Comparison of ENCODE assay signal across 1 fruit fly cellular context in the genomic region with DNA sequence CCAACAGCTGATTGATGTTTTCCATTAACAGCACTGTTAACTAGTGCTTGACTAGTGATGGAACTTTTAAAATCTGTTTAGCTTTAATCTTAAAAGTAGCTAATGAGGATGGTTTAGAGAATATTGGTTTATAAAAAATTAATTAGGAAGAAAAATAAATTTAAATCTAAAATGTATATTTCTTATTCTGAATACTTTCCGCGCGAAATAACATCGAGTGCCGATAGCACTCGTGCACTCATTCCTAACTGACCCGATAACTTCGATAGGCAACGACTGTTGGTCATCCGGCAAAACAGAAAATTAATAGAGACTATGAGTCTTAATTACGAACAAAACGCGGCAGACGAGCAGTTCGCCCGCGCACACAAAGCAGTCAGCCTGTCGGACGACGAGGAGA.
TF ChIP-seq lines count a peak whose summit lies in the region.

Gene THG, minus strand, starts transcription at position 22 of the 400 bp plus-strand sequence.
Gene Rnmt, plus strand, starts transcription at position 237 of the 400 bp plus-strand sequence.

TF ChIP-seq in whole organism, embryonic, 481 proteins besides CTCF, POLR2A, EP300 and RAD21 (continued from another document and continues in another):
- TF ChIP-seq tin (GFP tag; optimal IDR thresholded peaks at IDR 0.05; lab: Kevin White, UChicago) (peak; percentile 86), CG12155 (GFP tag; optimal IDR thresholded peaks at IDR 0.05; lab: Kevin White, UChicago) (peak; percentile 84), bsh (GFP tag; optimal IDR thresholded peaks at IDR 0.05; lab: Kevin White, UChicago) (peak in 1 of 2 experiments; percentile 86), GATAe (GFP tag; conservative IDR thresholded peaks at IDR 0.05; lab: Robert Waterston, UW) (0 out of 2 replicates have a peak, but pooled peaks have one; percentile 35), usp (GFP tag; optimal IDR thresholded peaks at IDR 0.05; lab: Kevin White, UChicago) (no peak), CG11085 (GFP tag; IDR thresholded peaks at IDR 0.05; lab: Robert Waterston, UW) (peak; percentile 79), CG6254 (GFP tag; optimal IDR thresholded peaks at IDR 0.05; lab: Kevin White, UChicago) (peak; percentile 43), CG1602 (GFP tag; optimal IDR thresholded peaks at IDR 0.05; lab: Kevin White, UChicago) (peak; percentile 87), dan (GFP tag; IDR thresholded peaks at IDR 0.05; lab: Robert Waterston, UW) (peak; percentile 30; the same call in 1 of the 2 replicates), CG7963 (GFP tag; IDR thresholded peaks at IDR 0.05; lab: Robert Waterston, UW; ENCODE audit: partially characterized antibody) (peak; percentile 80), tup (GFP tag; optimal IDR thresholded peaks at IDR 0.05; lab: Kevin White, UChicago) (peak; percentile 76), chm (GFP tag; IDR thresholded peaks at IDR 0.05; lab: Robert Waterston, UW) (peak; percentile 65; the same call in 1 of the 2 replicates), CG7839 (tag; optimal IDR thresholded peaks at IDR 0.05; lab: Kevin White, UChicago) (peak; percentile 75), CG4707 (GFP tag; optimal IDR thresholded peaks at IDR 0.05; lab: Kevin White, UChicago) (peak; percentile 20), zen2 (GFP tag; IDR thresholded peaks at IDR 0.05; lab: Robert Waterston, UW; ENCODE audit: partially characterized antibody) (peak; percentile 49; the same call in 1 of the 3 replicates), YL-1 (GFP tag; optimal IDR thresholded peaks at IDR 0.05; lab: Kevin White, UChicago) (peak; percentile 49), tll (GFP tag; optimal IDR thresholded peaks at IDR 0.05; lab: Kevin White, UChicago) (no peak), CG8944 (GFP tag; optimal IDR thresholded peaks at IDR 0.05; lab: Kevin White, UChicago) (peak; percentile 30), CrebB (tag; optimal IDR thresholded peaks at IDR 0.05; lab: Kevin White, UChicago) (peak; percentile 61), Asciz (GFP tag; optimal IDR thresholded peaks at IDR 0.05; lab: Kevin White, UChicago) (peak; percentile 14), ftz-f1 (GFP tag; optimal IDR thresholded peaks at IDR 0.05; lab: Kevin White, UChicago) (peak; percentile 26), Dip2 (GFP tag; IDR thresholded peaks at IDR 0.05; lab: Robert Waterston, UW) (no peak), CG13624 (GFP tag; optimal IDR thresholded peaks at IDR 0.05; lab: Kevin White, UChicago) (peak; percentile 73), tna (GFP tag; IDR thresholded peaks at IDR 0.05; lab: Robert Waterston, UW; ENCODE audit: partially characterized antibody) (peak; percentile 85), CG7928 (GFP tag; optimal IDR thresholded peaks at IDR 0.05; lab: Kevin White, UChicago) (peak; percentile 54), CG4404 (GFP tag; IDR thresholded peaks at IDR 0.05; lab: Robert Waterston, UW) (peak; percentile 78), CG12744 (GFP tag; optimal IDR thresholded peaks at IDR 0.05; lab: Kevin White, UChicago) (peak; percentile 58), cwo (GFP tag; optimal IDR thresholded peaks at IDR 0.05; lab: Kevin White, UChicago) (peak; percentile 52), CG34376 (GFP tag; optimal IDR thresholded peaks at IDR 0.05; lab: Kevin White, UChicago) (peak; percentile 61), CG30020 (tag; optimal IDR thresholded peaks at IDR 0.05; lab: Kevin White, UChicago) (peak; percentile 60), Optix (GFP tag; IDR thresholded peaks at IDR 0.05; lab: Robert Waterston, UW) (peak; percentile 77), CG10366 (GFP tag; IDR thresholded peaks at IDR 0.05; lab: Robert Waterston, UW) (peak; percentile 85), pita (GFP tag; optimal IDR thresholded peaks at IDR 0.05; lab: Kevin White, UChicago) (no peak), cas (GFP tag; IDR thresholded peaks at IDR 0.05; lab: Robert Waterston, UW) (peak; percentile 80), CG14710 (tag; optimal IDR thresholded peaks at IDR 0.05; lab: Kevin White, UChicago) (peak; percentile 85), p53 (GFP tag; optimal IDR thresholded peaks at IDR 0.05; lab: Kevin White, UChicago) (peak; percentile 33), CG32772 (GFP tag; IDR thresholded peaks at IDR 0.05; lab: Robert Waterston, UW) (peak; percentile 76), CG7372 (GFP tag; IDR thresholded peaks at IDR 0.05; lab: Robert Waterston, UW) (peak; percentile 85), CG33213 (GFP tag; optimal IDR thresholded peaks at IDR 0.05; lab: Kevin White, UChicago) (peak; percentile 44), tgo (GFP tag; IDR thresholded peaks at IDR 0.05; lab: Robert Waterston, UW) (peak; percentile 85), abd-A (tag; optimal IDR thresholded peaks at IDR 0.05; lab: Kevin White, UChicago) (peak; percentile 8), ac (GFP tag; optimal IDR thresholded peaks at IDR 0.05; lab: Kevin White, UChicago) (no peak), Ravus (GFP tag; IDR thresholded peaks at IDR 0.05; lab: Robert Waterston, UW) (peak; percentile 28; the same call in 1 of the 2 replicates), pum (GFP tag; optimal IDR thresholded peaks at IDR 0.05; lab: Kevin White, UChicago) (peak; percentile 67), emc (GFP tag; optimal IDR thresholded peaks at IDR 0.05; lab: Kevin White, UChicago) (no peak), vvl (GFP tag; IDR thresholded peaks at IDR 0.05; lab: Robert Waterston, UW) (peak; percentile 92), CG3065 (GFP tag; optimal IDR thresholded peaks at IDR 0.05; lab: Kevin White, UChicago) (peak; percentile 63), Nf-YC (tag; optimal IDR thresholded peaks at IDR 0.05; lab: Kevin White, UChicago) (peak; percentile 75), run (tag; optimal IDR thresholded peaks at IDR 0.05; lab: Kevin White, UChicago) (peak; percentile 12), CG10431 (GFP tag; optimal IDR thresholded peaks at IDR 0.05; lab: Kevin White, UChicago) (peak; percentile 7), lilli (GFP tag; optimal IDR thresholded peaks at IDR 0.05; lab: Kevin White, UChicago) (peak; percentile 90), CG6765 (GFP tag; optimal IDR thresholded peaks at IDR 0.05; lab: Kevin White, UChicago) (no peak), NfI (GFP tag; optimal IDR thresholded peaks at IDR 0.05; lab: Kevin White, UChicago) (peak; percentile 83), oc (tag; optimal IDR thresholded peaks at IDR 0.05; lab: Kevin White, UChicago) (peak; percentile 78), nerfin-2 (GFP tag; IDR thresholded peaks at IDR 0.05; lab: Robert Waterston, UW; ENCODE audit: partially characterized antibody) (peak; percentile 74), Dip3 (GFP tag; optimal IDR thresholded peaks at IDR 0.05; lab: Kevin White, UChicago) (peak; percentile 60), CG10267 (tag; optimal IDR thresholded peaks at IDR 0.05; lab: Kevin White, UChicago) (peak; percentile 84), CoRest (tag; optimal IDR thresholded peaks at IDR 0.05; lab: Kevin White, UChicago) (peak; percentile 89), CG31224 (GFP tag; IDR thresholded peaks at IDR 0.05; lab: Robert Waterston, UW) (peak; percentile 58), CG11247 (GFP tag; IDR thresholded peaks at IDR 0.05; lab: Robert Waterston, UW) (peak; percentile 89), Pdp1 (GFP tag; optimal IDR thresholded peaks at IDR 0.05; lab: Kevin White, UChicago) (peak; percentile 68 to 69), CG10462 (GFP tag; optimal IDR thresholded peaks at IDR 0.05; lab: Kevin White, UChicago) (peak; percentile 71), otp (GFP tag; IDR thresholded peaks at IDR 0.05; lab: Robert Waterston, UW) (peak; percentile 77), gt (GFP tag; IDR thresholded peaks at IDR 0.05; lab: Robert Waterston, UW) (peak; percentile 59), sqz (GFP tag; optimal IDR thresholded peaks at IDR 0.05; lab: Kevin White, UChicago) (no peak), CG3726 (GFP tag; IDR thresholded peaks at IDR 0.05; lab: Robert Waterston, UW) (peak; percentile 65; the same call in 2 of the 3 replicates), Doc3 (GFP tag; IDR thresholded peaks at IDR 0.05; lab: Robert Waterston, UW; ENCODE audit: partially characterized antibody) (peak; percentile 85), CG3847 (GFP tag; IDR thresholded peaks at IDR 0.05; lab: Robert Waterston, UW) (peak; percentile 84), Neu2 (GFP tag; optimal IDR thresholded peaks at IDR 0.05; lab: Kevin White, UChicago; ENCODE audit: borderline replicate concordance) (no peak), CG17829 (tag; optimal IDR thresholded peaks at IDR 0.05; lab: Kevin White, UChicago) (peak; percentile 85), Fer1 (GFP tag; optimal IDR thresholded peaks at IDR 0.05; lab: Kevin White, UChicago) (peak; percentile 77), CG3995 (GFP tag; optimal IDR thresholded peaks at IDR 0.05; lab: Kevin White, UChicago) (peak; percentile 50), CG15073 (GFP tag; optimal IDR thresholded peaks at IDR 0.05; lab: Kevin White, UChicago) (no peak), CG1024 (GFP tag; IDR thresholded peaks at IDR 0.05; lab: Robert Waterston, UW) (peak; percentile 70), Sox100B (GFP tag; optimal IDR thresholded peaks at IDR 0.05; lab: Kevin White, UChicago) (peak; percentile 60), Hr39 (optimal IDR thresholded peaks at IDR 0.05; lab: Kevin White, UChicago) (no peak), Elba2 (GFP tag; optimal IDR thresholded peaks at IDR 0.05; lab: Kevin White, UChicago) (peak; percentile 39), unc-4 (GFP tag; IDR thresholded peaks at IDR 0.05; lab: Robert Waterston, UW; ENCODE audit: partially characterized antibody) (peak; percentile 93), CG11723 (GFP tag; optimal IDR thresholded peaks at IDR 0.05; lab: Kevin White, UChicago) (peak; percentile 67), NC2β (GFP tag; optimal IDR thresholded peaks at IDR 0.05; lab: Kevin White, UChicago) (peak; percentile 88), dati (GFP tag; IDR thresholded peaks at IDR 0.05; lab: Robert Waterston, UW) (0 out of 2 replicates have a peak, but pooled peaks have one; percentile 37), Atf3 (GFP tag; optimal IDR thresholded peaks at IDR 0.05; lab: Kevin White, UChicago) (peak; percentile 46), dmrt99B (tag; optimal IDR thresholded peaks at IDR 0.05; lab: Kevin White, UChicago) (peak; percentile 69), nom (GFP tag; optimal IDR thresholded peaks at IDR 0.05; lab: Kevin White, UChicago) (peak; percentile 34), CG4328 (GFP tag; optimal IDR thresholded peaks at IDR 0.05; lab: Kevin White, UChicago) (peak; percentile 50), CG30431 (GFP tag; optimal IDR thresholded peaks at IDR 0.05; lab: Kevin White, UChicago) (peak; percentile 64), CG13894 (tag; optimal IDR thresholded peaks at IDR 0.05; lab: Kevin White, UChicago) (peak; percentile 74), lbe (GFP tag; optimal IDR thresholded peaks at IDR 0.05; lab: Kevin White, UChicago) (peak; percentile 81), Hr78 (GFP tag; optimal IDR thresholded peaks at IDR 0.05; lab: Kevin White, UChicago) (peak in 1 of 2 experiments; percentile 40), da (GFP tag; optimal IDR thresholded peaks at IDR 0.05; lab: Kevin White, UChicago) (no peak), hb (GFP tag; IDR thresholded peaks at IDR 0.05; lab: Robert Waterston, UW; ENCODE audit: partially characterized antibody) (peak; percentile 79), nmo (GFP tag; optimal IDR thresholded peaks at IDR 0.05; lab: Kevin White, UChicago) (peak; percentile 85), CG2712 (tag; optimal IDR thresholded peaks at IDR 0.05; lab: Kevin White, UChicago) (peak; percentile 86), grn (GFP tag; optimal IDR thresholded peaks at IDR 0.05; lab: Kevin White, UChicago) (no peak), CG2129 (GFP tag; IDR thresholded peaks at IDR 0.05; lab: Robert Waterston, UW; ENCODE audit: partially characterized antibody) (peak; percentile 87), CG2889 (GFP tag; IDR thresholded peaks at IDR 0.05; lab: Robert Waterston, UW) (peak; percentile 52; the same call in 2 of the 3 replicates), CG1233 (GFP tag; optimal IDR thresholded peaks at IDR 0.05; lab: Kevin White, UChicago) (peak; percentile 63), nerfin-1 (tag; optimal IDR thresholded peaks at IDR 0.05; lab: Kevin White, UChicago) (peak; percentile 55), chinmo (GFP tag; IDR thresholded peaks at IDR 0.05; lab: Robert Waterston, UW; ENCODE audit: partially characterized antibody) (no peak), her (GFP tag; optimal IDR thresholded peaks at IDR 0.05; lab: Kevin White, UChicago) (peak; percentile 46), pnt (GFP tag; optimal IDR thresholded peaks at IDR 0.05; lab: Kevin White, UChicago) (peak; percentile 41), D (optimal IDR thresholded peaks at IDR 0.05; lab: Kevin White, UChicago) (no peak), D (GFP tag; optimal IDR thresholded peaks at IDR 0.05; lab: Kevin White, UChicago) (peak; percentile 48), CkIIα-i1 (GFP tag; IDR thresholded peaks at IDR 0.05; lab: Robert Waterston, UW) (peak; percentile 57; the same call in 1 of the 2 replicates), maf-S (GFP tag; optimal IDR thresholded peaks at IDR 0.05; lab: Kevin White, UChicago) (peak; percentile 43), jigr1 (GFP tag; IDR thresholded peaks at IDR 0.05; lab: Robert Waterston, UW) (0 out of 3 replicates have a peak, but pooled peaks have one; percentile 37), CG43689 (GFP tag; IDR thresholded peaks at IDR 0.05; lab: Robert Waterston, UW) (no peak), Ssrp (tag; optimal IDR thresholded peaks at IDR 0.05; lab: Kevin White, UChicago) (peak; percentile 76), CG16813 (GFP tag; IDR thresholded peaks at IDR 0.05; lab: Robert Waterston, UW; ENCODE audit: partially characterized antibody) (peak; percentile 86), CG2120 (GFP tag; optimal IDR thresholded peaks at IDR 0.05; lab: Kevin White, UChicago) (peak; percentile 90), chn (GFP tag; optimal IDR thresholded peaks at IDR 0.05; lab: Kevin White, UChicago) (peak; percentile 81), Atf6 (GFP tag; IDR thresholded peaks at IDR 0.05; lab: Robert Waterston, UW) (peak; percentile 87), CG10654 (GFP tag; optimal IDR thresholded peaks at IDR 0.05; lab: Kevin White, UChicago) (peak; percentile 79), CG17186 (GFP tag; optimal IDR thresholded peaks at IDR 0.05; lab: Kevin White, UChicago) (peak; percentile 29), sens-2 (GFP tag; IDR thresholded peaks at IDR 0.05; lab: Robert Waterston, UW) (peak; percentile 54; the same call in 1 of the 2 replicates), phol (tag; optimal IDR thresholded peaks at IDR 0.05; lab: Kevin White, UChicago) (peak; percentile 84), NFAT (GFP tag; IDR thresholded peaks at IDR 0.05; lab: Robert Waterston, UW) (peak; percentile 84), unpg (GFP tag; optimal IDR thresholded peaks at IDR 0.05; lab: Kevin White, UChicago) (peak; percentile 88), CG18011 (GFP tag; optimal IDR thresholded peaks at IDR 0.05; lab: Kevin White, UChicago) (peak; percentile 78), Nf-YA (GFP tag; IDR thresholded peaks at IDR 0.05; lab: Robert Waterston, UW) (no peak), CG31365 (tag; optimal IDR thresholded peaks at IDR 0.05; lab: Kevin White, UChicago) (no peak), Stat92E (GFP tag; optimal IDR thresholded peaks at IDR 0.05; lab: Kevin White, UChicago) (peak in 1 of 3 experiments; percentile 60)
